Worm (Caenorhabditis elegans) whole organism, young adult: ENCODE results near the gene F55A11.6.

Experiments
- F10E7.11 ChIP-seq: sonication (generic microtip); optimal IDR thresholded peaks from 2 replicates; lab custom pipeline; 2017; ENCODE audit warnings: mild to moderate bottlenecking, missing genetic modification characterization, moderate library complexity, missing compliant biosample characterization
- F22D6.2 ChIP-seq: sonication (generic microtip); optimal IDR thresholded peaks from 2 replicates; lab custom pipeline; 2016; ENCODE audit warnings: mild to moderate bottlenecking, missing genetic modification characterization, missing compliant biosample characterization
- F33H1.4 ChIP-seq: fragments of 200-800 bp; sonication (Bioruptor generic); IDR thresholded peaks from 2 replicates; pipeline ENCODE4 v1.3.6; 2022; ENCODE audit warnings: missing genetic modification reagents, missing genetic modification characterization, missing compliant biosample characterization
- F57C9.4 ChIP-seq: sonication (generic microtip); optimal IDR thresholded peaks from 2 replicates; lab custom pipeline; 2017; ENCODE audit warnings: mild to moderate bottlenecking, missing genetic modification characterization, missing compliant biosample characterization
- K12H6.12 ChIP-seq: fragments of 200-800 bp; sonication (Bioruptor generic); optimal IDR thresholded peaks from 2 replicates; lab custom pipeline; 2018; ENCODE audit warnings: mild to moderate bottlenecking, missing genetic modification characterization, missing compliant biosample characterization
- Y95B8A.8 ChIP-seq: fragments of 200-800 bp; sonication (Bioruptor generic); IDR thresholded peaks from 2 replicates; pipeline ENCODE4 v1.3.6; 2022; ENCODE audit warnings: missing genetic modification reagents, missing genetic modification characterization, missing compliant biosample characterization
- aptf-2 ChIP-seq: fragments of 200-800 bp; sonication (Bioruptor generic); conservative IDR thresholded peaks from 2 replicates; pipeline ENCODE4 v1.3.6; 2022; ENCODE audit warnings: missing genetic modification reagents, missing genetic modification characterization, missing compliant biosample characterization
- aptf-3 ChIP-seq: fragments of 200-800 bp; sonication (Bioruptor generic); IDR thresholded peaks from 2 replicates; pipeline ENCODE4 v1.3.6; 2022; ENCODE audit warnings: missing genetic modification characterization, missing compliant biosample characterization
- attf-3 ChIP-seq: fragments of 200-800 bp; sonication (Bioruptor generic); conservative IDR thresholded peaks from 2 replicates; pipeline ENCODE4 v1.3.6; 2022; ENCODE audit warnings: missing genetic modification reagents, missing genetic modification characterization, missing compliant biosample characterization
- attf-5 ChIP-seq: fragments of 200-800 bp; sonication (Bioruptor generic); optimal IDR thresholded peaks from 2 replicates; lab custom pipeline; 2018; ENCODE audit warnings: mild to moderate bottlenecking, missing genetic modification characterization, missing compliant biosample characterization
- cebp-1 ChIP-seq, 2 experiments: fragments of 200-800 bp in 1 of 2; sonication (Bioruptor generic) in 1 of 2; sonication (generic microtip) in 1 of 2; IDR thresholded peaks in 1 of 2; optimal IDR thresholded peaks in 1 of 2; 2 replicates each; pipeline versions ENCODE4 v1.3.6 to Lab custom; 2017 to 2022; ENCODE audit warnings: missing compliant biosample characterization in 2 of 2, missing genetic modification characterization in 2 of 2, mild to moderate bottlenecking in 1 of 2, missing genetic modification reagents in 1 of 2, moderate library complexity in 1 of 2
- ceh-100 ChIP-seq: fragments of 200-800 bp; sonication (Bioruptor generic); IDR thresholded peaks from 2 replicates; pipeline ENCODE4 v1.3.6; 2022; ENCODE audit warnings: missing genetic modification reagents, missing genetic modification characterization, missing compliant biosample characterization
- ceh-27 ChIP-seq: fragments of 200-800 bp; sonication (Bioruptor generic); optimal IDR thresholded peaks from 2 replicates; lab custom pipeline; 2018; ENCODE audit warnings: mild to moderate bottlenecking, missing genetic modification characterization, moderate library complexity, missing compliant biosample characterization
- ceh-40 ChIP-seq: fragments of 200-800 bp; sonication (Bioruptor generic); IDR thresholded peaks from 2 replicates; pipeline ENCODE4 v1.3.6; 2022; ENCODE audit warnings: missing genetic modification characterization, missing compliant biosample characterization
- ceh-58 ChIP-seq: fragments of 200-800 bp; sonication (Bioruptor generic); IDR thresholded peaks from 2 replicates; pipeline ENCODE4 v1.3.6; 2022; ENCODE audit warnings: missing genetic modification characterization, missing compliant biosample characterization
- ceh-79 ChIP-seq: sonication (generic microtip); optimal IDR thresholded peaks from 2 replicates; lab custom pipeline; 2017; ENCODE audit warnings: mild to moderate bottlenecking, missing genetic modification characterization, missing compliant biosample characterization
- ceh-91 ChIP-seq: fragments of 200-800 bp; sonication (Bioruptor generic); IDR thresholded peaks from 2 replicates; pipeline ENCODE4 v1.3.6; 2022; ENCODE audit warnings: missing genetic modification reagents, missing genetic modification characterization, missing compliant biosample characterization
- dpl-1 ChIP-seq: fragments of 150-350 bp; optimal IDR thresholded peaks from 2 replicates; lab custom pipeline; 2014; ENCODE audit warnings: missing biosample characterization, missing genetic modification reagents, missing genetic modification characterization
- ets-4 ChIP-seq: fragments of 200-800 bp; sonication (Bioruptor generic); optimal IDR thresholded peaks from 2 replicates; lab custom pipeline; 2018; ENCODE audit warnings: mild to moderate bottlenecking, missing genetic modification characterization, missing compliant biosample characterization
- fkh-3 ChIP-seq: sonication (generic microtip); optimal IDR thresholded peaks from 2 replicates; lab custom pipeline; 2016; ENCODE audit warnings: mild to moderate bottlenecking, missing genetic modification characterization, missing compliant biosample characterization
- him-1 ChIP-seq: sonication (generic microtip); optimal IDR thresholded peaks from 2 replicates; lab custom pipeline; 2016; ENCODE audit warnings: missing genotype, missing genetic modification reagents, missing genetic modification characterization, missing compliant biosample characterization
- hlh-12 ChIP-seq: sonication (generic microtip); optimal IDR thresholded peaks from 2 replicates; lab custom pipeline; 2016; ENCODE audit warnings: missing genetic modification characterization, missing compliant biosample characterization
- hlh-26 ChIP-seq: fragments of 200-800 bp; sonication (Bioruptor generic); conservative IDR thresholded peaks from 2 replicates; pipeline ENCODE4 v1.3.6; 2022; ENCODE audit warnings: missing genetic modification reagents, missing genetic modification characterization, missing compliant biosample characterization
- hsf-1 ChIP-seq: fragments of 200-800 bp; sonication (Bioruptor generic); IDR thresholded peaks from 2 replicates; pipeline ENCODE4 v1.3.6; 2022; ENCODE audit warnings: missing genetic modification reagents, missing genetic modification characterization, missing compliant biosample characterization
- let-607 ChIP-seq, 2 experiments: fragments of 200-800 bp in 1 of 2; sonication (Bioruptor generic) in 1 of 2; sonication (generic microtip) in 1 of 2; optimal IDR thresholded peaks; 2 replicates each; lab custom pipeline; 2016 to 2018; ENCODE audit warnings: mild to moderate bottlenecking in 2 of 2, missing compliant biosample characterization in 2 of 2, missing genetic modification characterization in 2 of 2, moderate library complexity in 2 of 2, missing genotype in 1 of 2
- lin-26 ChIP-seq: fragments of 200-800 bp; sonication (Bioruptor generic); IDR thresholded peaks from 2 replicates; pipeline ENCODE4 v1.3.6; 2022; ENCODE audit warnings: missing genetic modification reagents, missing genetic modification characterization, missing compliant biosample characterization
- lin-40 ChIP-seq: sonication (generic microtip); optimal IDR thresholded peaks from 2 replicates; lab custom pipeline; 2016; ENCODE audit warnings: missing genetic modification characterization, mild to moderate bottlenecking, missing compliant biosample characterization, missing genotype, missing genetic modification reagents
- lsl-1 ChIP-seq: fragments of 200-800 bp; sonication (Bioruptor generic); optimal IDR thresholded peaks from 2 replicates; lab custom pipeline; 2018; ENCODE audit warnings: mild to moderate bottlenecking, missing genetic modification characterization, moderate library complexity, missing compliant biosample characterization
- nfyb-1 ChIP-seq: fragments of 200-800 bp; sonication (Bioruptor generic); IDR thresholded peaks from 2 replicates; pipeline ENCODE4 v1.3.6; 2022; ENCODE audit warnings: missing genetic modification reagents, missing genetic modification characterization, missing compliant biosample characterization
- nhr-120 ChIP-seq: fragments of 200-800 bp; sonication (Bioruptor generic); IDR thresholded peaks from 2 replicates; pipeline ENCODE4 v1.3.6; 2022; ENCODE audit warnings: missing genetic modification characterization, missing compliant biosample characterization
- nhr-80 ChIP-seq: sonication (generic microtip); optimal IDR thresholded peaks from 2 replicates; lab custom pipeline; 2016; ENCODE audit warnings: missing genetic modification characterization, missing compliant biosample characterization
- rec-8 ChIP-seq, 2 experiments: sonication (generic microtip); optimal IDR thresholded peaks; 2 replicates each; lab custom pipeline; 2016; ENCODE audit warnings: mild to moderate bottlenecking in 2 of 2, missing genetic modification characterization in 2 of 2, missing genetic modification reagents in 2 of 2, missing genotype in 2 of 2, missing biosample characterization in 1 of 2, missing compliant biosample characterization in 1 of 2, moderate library complexity in 1 of 2
- snpc-3.4 ChIP-seq: sonication (generic microtip); optimal IDR thresholded peaks from 2 replicates; lab custom pipeline; 2017; ENCODE audit warnings: missing genetic modification characterization, mild to moderate bottlenecking, missing compliant biosample characterization, antibody characterized with exemption, moderate library complexity, missing genotype, missing genetic modification reagents
- snpc-4 ChIP-seq, 5 experiments: fragments of 150-350 bp in 1 of 5; sonication (generic microtip) in 4 of 5; optimal IDR thresholded peaks; 2 replicates each; lab custom pipeline; 2014 to 2018; ENCODE audit warnings: missing genetic modification characterization in 5 of 5, missing biosample characterization in 3 of 5, antibody characterized with exemption in 2 of 5, mild to moderate bottlenecking in 2 of 5, missing compliant biosample characterization in 2 of 5, missing genotype in 2 of 5, moderate library complexity in 2 of 5, missing genetic modification reagents in 1 of 5
- somi-1 ChIP-seq: fragments of 200-800 bp; sonication (Bioruptor generic); optimal IDR thresholded peaks from 2 replicates; lab custom pipeline; 2018; ENCODE audit warnings: mild to moderate bottlenecking, missing genetic modification characterization, missing compliant biosample characterization
- tbp1 ChIP-seq: fragments of 200-800 bp; sonication (Bioruptor generic); optimal IDR thresholded peaks from 2 replicates; lab custom pipeline; 2018; ENCODE audit warnings: mild to moderate bottlenecking, missing genetic modification characterization, missing compliant biosample characterization
- zim-3 ChIP-seq: sonication (generic microtip); optimal IDR thresholded peaks from 2 replicates; lab custom pipeline; 2017; ENCODE audit warnings: mild to moderate bottlenecking, missing genetic modification characterization, moderate library complexity, missing compliant biosample characterization
- ztf-22 ChIP-seq: fragments of 200-800 bp; sonication (Bioruptor generic); optimal IDR thresholded peaks from 2 replicates; lab custom pipeline; 2018; ENCODE audit warnings: mild to moderate bottlenecking, missing genetic modification characterization, moderate library complexity, missing compliant biosample characterization
- ztf-28 ChIP-seq: fragments of 200-800 bp; sonication (Bioruptor generic); IDR thresholded peaks from 2 replicates; pipeline ENCODE4 v1.3.6; 2022; ENCODE audit warnings: missing genetic modification reagents, missing genetic modification characterization, missing compliant biosample characterization

Gene F55A11.6

ce11 chrV:11773934-11774333 is 2.7 kb upstream of the F55A11.6 start:
- no peak for TF ChIP-seq hsf-1 (GFP tag; lab: Robert Waterston, UW)
- TF ChIP-seq nhr-80 (tag; lab: Kevin White, UChicago), result peak; percentile 14

ce11 chrV:11777846-11778245 is 1.2 kb downstream of the F55A11.6 start:
- TF ChIP-seq tbp1 (GFP tag; lab: Kevin White, UChicago), result peak; percentile 12
- no peak for TF ChIP-seq Y95B8A.8 (GFP tag; lab: Robert Waterston, UW)
- TF ChIP-seq let-607 (tag; optimal IDR thresholded peaks at IDR 0.05; lab: Kevin White, UChicago), result peak in 1 of 2 experiments; percentile 24
- peak; percentile 40 for TF ChIP-seq somi-1 (GFP tag; lab: Kevin White, UChicago)
- TF ChIP-seq nfyb-1 (GFP tag; lab: Robert Waterston, UW), result no peak
- peak; percentile 72 for TF ChIP-seq nhr-80 (tag; lab: Kevin White, UChicago)
- TF ChIP-seq, all 124 proteins: peak for 4

- no peak for TF ChIP-seq lin-26 (GFP tag; lab: Robert Waterston, UW)
- TF ChIP-seq attf-3 (GFP tag; lab: Robert Waterston, UW), result no peak
- no peak for TF ChIP-seq F10E7.11 (tag; lab: Kevin White, UChicago)
- no peak for TF ChIP-seq ets-4 (GFP tag; lab: Kevin White, UChicago)
- no peak for TF ChIP-seq lsl-1 (GFP tag; lab: Kevin White, UChicago)
- no peak for TF ChIP-seq ceh-58 (GFP tag; lab: Robert Waterston, UW)
- TF ChIP-seq aptf-3 (GFP tag; lab: Robert Waterston, UW), result no peak
- TF ChIP-seq him-1 (tag; lab: Kevin White, UChicago), result no peak
- TF ChIP-seq ceh-91 (GFP tag; lab: Robert Waterston, UW), result no peak
- no peak for TF ChIP-seq fkh-3 (tag; lab: Kevin White, UChicago)
- no peak for TF ChIP-seq hlh-12
- TF ChIP-seq dpl-1 (GFP tag; lab: Kevin White, UChicago), result no peak
- no peak for TF ChIP-seq F57C9.4 (tag; lab: Kevin White, UChicago)
- no peak for TF ChIP-seq lin-40 (tag; lab: Kevin White, UChicago)
- TF ChIP-seq hlh-26 (GFP tag; lab: Robert Waterston, UW), result no peak
- TF ChIP-seq K12H6.12 (tag; lab: Kevin White, UChicago), result no peak
- TF ChIP-seq aptf-2 (GFP tag; lab: Robert Waterston, UW), result no peak
Observed at ce11 chrV:11779310-11779709, 2.7 kb downstream of the F55A11.6 start.

ce11 chrV:11779810-11780209 is 3.2 kb downstream of the F55A11.6 start:
- TF ChIP-seq cebp-1 (GFP tag; IDR thresholded peaks at IDR 0.05; lab: Robert Waterston, UW) (no peak), cebp-1 (tag; optimal IDR thresholded peaks at IDR 0.05; lab: Kevin White, UChicago) (no peak), rec-8 (tag; optimal IDR thresholded peaks at IDR 0.05; lab: Kevin White, UChicago) (no peak), lsl-1 (GFP tag; lab: Kevin White, UChicago) (no peak), ceh-40 (GFP tag; lab: Robert Waterston, UW) (no peak), aptf-3 (GFP tag; lab: Robert Waterston, UW) (no peak), snpc-3.4 (tag; lab: Kevin White, UChicago) (no peak)

ce11 chrV:11782809-11783440 is 6.3 kb downstream of the F55A11.6 start, which contains the start of gene F55A11.11:
TSS of gene F55A11.11 (plus strand) at chrV:11783149.
- TF ChIP-seq nhr-120 (GFP tag; lab: Robert Waterston, UW), result no peak
- peak; percentile 88 for TF ChIP-seq ztf-28
- TF ChIP-seq ceh-100 (GFP tag; lab: Robert Waterston, UW), result peak; percentile 76
- TF ChIP-seq ceh-79 (tag; lab: Kevin White, UChicago), result peak; percentile 82
- TF ChIP-seq zim-3 (tag; lab: Kevin White, UChicago), result peak; percentile 97
- peak; percentile 78; the same call in 1 of the 2 replicates for TF ChIP-seq ceh-40 (GFP tag; lab: Robert Waterston, UW)
- peak; percentile 63 for TF ChIP-seq F22D6.2 (tag; lab: Kevin White, UChicago)
- TF ChIP-seq snpc-4 (GFP tag; optimal IDR thresholded peaks at IDR 0.05; lab: Kevin White, UChicago), result peak; percentile 82
- peak; percentile 25 to 83 (median 77) for TF ChIP-seq snpc-4 (tag; optimal IDR thresholded peaks at IDR 0.05; lab: Kevin White, UChicago)
- TF ChIP-seq let-607 (tag; optimal IDR thresholded peaks at IDR 0.05; lab: Kevin White, UChicago), result peak; percentile 54 to 76
- TF ChIP-seq ztf-22, result peak; percentile 76
- TF ChIP-seq lin-26 (GFP tag; lab: Robert Waterston, UW), result peak; percentile 97
- TF ChIP-seq aptf-3 (GFP tag; lab: Robert Waterston, UW), result peak; percentile 94
- TF ChIP-seq F33H1.4 (GFP tag; lab: Robert Waterston, UW), result peak; percentile 61
- TF ChIP-seq ceh-27, result peak; percentile 91
- peak; percentile 90 for TF ChIP-seq attf-5 (GFP tag; lab: Kevin White, UChicago)
